Worm (Caenorhabditis elegans): ENCODE results near the gene ife-1.

- TF ChIP-seq hmg-4 (GFP tag; optimal IDR thresholded peaks at IDR 0.05) (no peak), hnd-1 (tag; optimal IDR thresholded peaks at IDR 0.05) (no peak), ama-1 (optimal IDR thresholded peaks at IDR 0.05) (no peak), flt-1 (GFP tag; IDR thresholded peaks at IDR 0.05) (no peak), B0310.2 (tag; optimal IDR thresholded peaks at IDR 0.05) (no peak)
Observed at ce11 chrIII:13302578-13302977, 40.6 kb upstream of the ife-1 start.
